Fruit fly (Drosophila melanogaster): ENCODE results near the gene Akap200.

Akap200 gene

dm6 chr2L:8461782-8462453, 46.4 kb downstream of the Akap200 start (continued):
- TF ChIP-seq CG8944 (GFP tag; optimal IDR thresholded peaks at IDR 0.05) (no peak), bab2 (GFP tag; optimal IDR thresholded peaks at IDR 0.05) (peak; percentile 24), CG6813 (GFP tag; optimal IDR thresholded peaks at IDR 0.05) (peak; percentile 1), HmgZ (tag; optimal IDR thresholded peaks at IDR 0.05) (peak; percentile 23), CG18764 (GFP tag; optimal IDR thresholded peaks at IDR 0.05) (no peak), trem (tag; optimal IDR thresholded peaks at IDR 0.05) (no peak), btn (GFP tag; optimal IDR thresholded peaks at IDR 0.05) (no peak), PHDP (tag; optimal IDR thresholded peaks at IDR 0.05) (peak; percentile 57), CG10654 (GFP tag; optimal IDR thresholded peaks at IDR 0.05) (no peak), ranshi (GFP tag; IDR thresholded peaks at IDR 0.05) (no peak), nerfin-1 (tag; optimal IDR thresholded peaks at IDR 0.05) (peak; percentile 16), Fer2 (tag; optimal IDR thresholded peaks at IDR 0.05) (no peak), Drgx (GFP tag; IDR thresholded peaks at IDR 0.05) (no peak), CG8765 (GFP tag; IDR thresholded peaks at IDR 0.05) (no peak), bsh (GFP tag; optimal IDR thresholded peaks at IDR 0.05) (peak in 1 of 2 experiments; percentile 56), H15 (GFP tag; IDR thresholded peaks at IDR 0.05) (no peak), CG12155 (GFP tag; optimal IDR thresholded peaks at IDR 0.05) (peak; percentile 6), sens-2 (GFP tag; IDR thresholded peaks at IDR 0.05) (peak; percentile 27; the same call in 1 of the 2 replicates), en (GFP tag; optimal IDR thresholded peaks at IDR 0.05) (no peak), CG1233 (GFP tag; optimal IDR thresholded peaks at IDR 0.05) (no peak), CG4360 (GFP tag; IDR thresholded peaks at IDR 0.05) (no peak), CG33557 (GFP tag; optimal IDR thresholded peaks at IDR 0.05) (no peak), stwl (tag; optimal IDR thresholded peaks at IDR 0.05) (no peak), Hmr (GFP tag; optimal IDR thresholded peaks at IDR 0.05) (peak; percentile 49), CG4404 (GFP tag; IDR thresholded peaks at IDR 0.05) (no peak), CG12744 (GFP tag; optimal IDR thresholded peaks at IDR 0.05) (no peak), CG13894 (tag; optimal IDR thresholded peaks at IDR 0.05) (peak; percentile 13), chif (GFP tag; optimal IDR thresholded peaks at IDR 0.05) (peak; percentile 1 to 30), Xbp1 (GFP tag; optimal IDR thresholded peaks at IDR 0.05) (no peak), CG3407 (GFP tag; optimal IDR thresholded peaks at IDR 0.05) (peak; percentile 15), CG34224 (GFP tag; IDR thresholded peaks at IDR 0.05; ENCODE audit: partially characterized antibody) (no peak), zfh1 (GFP tag; IDR thresholded peaks at IDR 0.05) (no peak), zen2 (GFP tag; IDR thresholded peaks at IDR 0.05; ENCODE audit: partially characterized antibody) (no peak), unc-4 (GFP tag; IDR thresholded peaks at IDR 0.05; ENCODE audit: partially characterized antibody) (no peak), sna (GFP tag; IDR thresholded peaks at IDR 0.05; ENCODE audit: partially characterized antibody) (no peak), lbe (GFP tag; optimal IDR thresholded peaks at IDR 0.05) (no peak), Nf-YC (tag; optimal IDR thresholded peaks at IDR 0.05) (no peak), Oli (tag; optimal IDR thresholded peaks at IDR 0.05) (peak; percentile 44), CG11085 (GFP tag; IDR thresholded peaks at IDR 0.05) (no peak), Sry-β (GFP tag; optimal IDR thresholded peaks at IDR 0.05) (no peak), Opbp (GFP tag; IDR thresholded peaks at IDR 0.05; ENCODE audit: partially characterized antibody) (no peak), fd3F (GFP tag; optimal IDR thresholded peaks at IDR 0.05) (peak; percentile 13), CG2116 (GFP tag; optimal IDR thresholded peaks at IDR 0.05) (no peak), CG13624 (GFP tag; optimal IDR thresholded peaks at IDR 0.05) (peak; percentile 41), ara (GFP tag; IDR thresholded peaks at IDR 0.05) (no peak), D19A (tag; optimal IDR thresholded peaks at IDR 0.05) (no peak), CG10366 (GFP tag; IDR thresholded peaks at IDR 0.05) (no peak), CG1602 (GFP tag; optimal IDR thresholded peaks at IDR 0.05) (no peak), CG10147 (GFP tag; optimal IDR thresholded peaks at IDR 0.05) (no peak), CG12071 (GFP tag; optimal IDR thresholded peaks at IDR 0.05) (no peak)

Measured in whole organism, embryonic.